Worm (Caenorhabditis elegans): ENCODE results near the gene zip-5.

ce11 chrV:13235313-13235712, 29.0 kb upstream of the zip-5 start:
- TF ChIP-seq cog-1 (tag; optimal IDR thresholded peaks at IDR 0.05) = no peak
- no peak for TF ChIP-seq ref-1 (GFP tag; conservative IDR thresholded peaks at IDR 0.05)
- TF ChIP-seq ztf-23 (GFP tag; IDR thresholded peaks at IDR 0.05) = no peak
- no peak for TF ChIP-seq klf-2 (GFP tag; conservative IDR thresholded peaks at IDR 0.05)
- no peak for TF ChIP-seq ztf-29 (GFP tag; IDR thresholded peaks at IDR 0.05)
- TF ChIP-seq T22C8.4 (GFP tag; IDR thresholded peaks at IDR 0.05) = no peak
- no peak for TF ChIP-seq flt-1 (GFP tag; IDR thresholded peaks at IDR 0.05)
- no peak for TF ChIP-seq tab-1 (GFP tag; IDR thresholded peaks at IDR 0.05)

All from whole organism, midembryonic.